Fruit fly (Drosophila melanogaster) S2 (cell line): Measurements from ENCODE around the gene Prosbeta2R2.

Experiments
- CG8478 ChIP-seq: fragments of >200 bp; optimal IDR thresholded peaks from 2 replicates; lab custom pipeline; 2018
- CTCF ChIP-seq, 2 experiments: fragments of >200 bp; optimal IDR thresholded peaks; 2 replicates each; lab custom pipeline; 2018

dm6 chr3R:5214162-5214916, 5.0 kb downstream of the Prosbeta2R2 start:
- no peak for TF ChIP-seq CG8478
- TF ChIP-seq CTCF (optimal IDR thresholded peaks at IDR 0.05; lab: Kevin White, UChicago): no peak
